Worm (Caenorhabditis elegans): Measurements from ENCODE around the gene R74.2.

DNA sequence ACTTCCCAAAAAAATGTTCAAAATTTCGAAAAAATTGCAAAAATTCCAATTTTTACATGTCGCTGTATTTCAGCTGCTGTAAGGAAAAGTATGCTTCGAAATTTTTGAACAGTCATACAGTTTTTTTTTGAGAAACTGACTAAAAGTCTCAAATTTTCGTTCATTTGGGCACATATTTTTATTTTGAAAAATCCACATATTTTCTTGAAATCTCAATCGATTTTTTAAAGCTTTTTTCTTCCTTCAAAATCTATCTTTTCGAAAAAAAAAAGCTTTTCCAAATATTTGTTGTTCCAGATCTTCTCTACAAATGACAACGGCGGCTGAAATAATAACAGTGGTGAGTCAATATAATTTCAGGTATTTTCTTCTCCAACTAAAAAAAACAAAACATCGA lies 9.0 kb downstream of the R74.2 start, which contains the start of gene asd-1:
- TF ChIP-seq nhr-11 (tag; optimal IDR thresholded peaks at IDR 0.05) (no peak), pha-4 (tag; optimal IDR thresholded peaks at IDR 0.05) (no peak)

Measured in whole organism, late embryonic.